Fruit fly (Drosophila melanogaster): ENCODE measurements around the gene r.

r gene

dm6 chrX:16697882-16698571 lies 42.9 kb downstream of the r start:
- no peak for TF ChIP-seq CG3163 (GFP tag; optimal IDR thresholded peaks at IDR 0.05)
- peak; percentile 97 for TF ChIP-seq CG8281 (tag; optimal IDR thresholded peaks at IDR 0.05)
- TF ChIP-seq CG18619 (GFP tag; optimal IDR thresholded peaks at IDR 0.05): no peak

dm6 chrX:16700070-16700469 lies 44.9 kb downstream of the r start, which contains the start of gene CG9676:
CG9676 (minus strand) TSS chrX:16700170.
- TF ChIP-seq CG6683 (GFP tag; optimal IDR thresholded peaks at IDR 0.05) (no peak), CG3847 (GFP tag; IDR thresholded peaks at IDR 0.05) (no peak), Hr3 (GFP tag; optimal IDR thresholded peaks at IDR 0.05) (no peak), fd3F (GFP tag; optimal IDR thresholded peaks at IDR 0.05) (no peak), Taf1 (GFP tag; IDR thresholded peaks at IDR 0.05) (no peak), H2.0 (GFP tag; IDR thresholded peaks at IDR 0.05) (no peak), pros (GFP tag; optimal IDR thresholded peaks at IDR 0.05) (no peak), scrt (GFP tag; optimal IDR thresholded peaks at IDR 0.05) (no peak), Dref (GFP tag; IDR thresholded peaks at IDR 0.05) (no peak), shn (GFP tag; optimal IDR thresholded peaks at IDR 0.05) (no peak), salm (tag; optimal IDR thresholded peaks at IDR 0.05) (no peak)

dm6 chrX:16701941-16702340 lies 46.8 kb downstream of the r start, which contains the start of gene sphe:
sphe (minus strand) TSS chrX:16701972.
- TF ChIP-seq nmo (GFP tag; optimal IDR thresholded peaks at IDR 0.05) (no peak), exex (tag; optimal IDR thresholded peaks at IDR 0.05) (peak; percentile 61), GATAe (GFP tag; conservative IDR thresholded peaks at IDR 0.05) (peak; percentile 46), sug (tag; optimal IDR thresholded peaks at IDR 0.05) (peak; percentile 9), grn (GFP tag; optimal IDR thresholded peaks at IDR 0.05) (peak; percentile 35)

dm6 chrX:16703747-16704146 lies 48.6 kb downstream of the r start, which contains the start of the genes CG9673 and CG4653:
CG9673 (minus strand) TSS chrX:16703884.
CG4653 (plus strand) TSS chrX:16704081.
- peak; percentile 12 for TF ChIP-seq CG10543 (GFP tag; optimal IDR thresholded peaks at IDR 0.05)
- TF ChIP-seq mirr (GFP tag; optimal IDR thresholded peaks at IDR 0.05): peak; percentile 5
- no peak for TF ChIP-seq esg (GFP tag; conservative IDR thresholded peaks at IDR 0.05)
- TF ChIP-seq CG1529 (GFP tag; optimal IDR thresholded peaks at IDR 0.05): no peak
- no peak for TF ChIP-seq trh (GFP tag; optimal IDR thresholded peaks at IDR 0.05)
- no peak for TF ChIP-seq maf-S (GFP tag; optimal IDR thresholded peaks at IDR 0.05)
- TF ChIP-seq CkIIα-i1 (GFP tag; IDR thresholded peaks at IDR 0.05): no peak
- no peak for TF ChIP-seq pzg (GFP tag; optimal IDR thresholded peaks at IDR 0.05)
- no peak for TF ChIP-seq HLHmδ (GFP tag; optimal IDR thresholded peaks at IDR 0.05)
- no peak for TF ChIP-seq unc-4 (GFP tag; IDR thresholded peaks at IDR 0.05; ENCODE audit: partially characterized antibody)
- TF ChIP-seq cad (GFP tag; optimal IDR thresholded peaks at IDR 0.05): no peak
- no peak for TF ChIP-seq CG31365 (tag; optimal IDR thresholded peaks at IDR 0.05)
- no peak for TF ChIP-seq cato (GFP tag; optimal IDR thresholded peaks at IDR 0.05; ENCODE audit: borderline replicate concordance)
- no peak for TF ChIP-seq CG3838 (GFP tag; optimal IDR thresholded peaks at IDR 0.05)
- no peak for TF ChIP-seq fd64A (GFP tag; optimal IDR thresholded peaks at IDR 0.05)
- no peak for TF ChIP-seq her (GFP tag; optimal IDR thresholded peaks at IDR 0.05)
- TF ChIP-seq disco-r (GFP tag; optimal IDR thresholded peaks at IDR 0.05): no peak
- TF ChIP-seq CrebB (tag; optimal IDR thresholded peaks at IDR 0.05): no peak
- TF ChIP-seq CG7987 (GFP tag; optimal IDR thresholded peaks at IDR 0.05): no peak
- no peak for TF ChIP-seq hbn (GFP tag; IDR thresholded peaks at IDR 0.05; ENCODE audit: partially characterized antibody)
- no peak for TF ChIP-seq CG11504 (tag; optimal IDR thresholded peaks at IDR 0.05)
- peak; percentile 6 for TF ChIP-seq Med (GFP tag)
- no peak for TF ChIP-seq CG15011 (GFP tag; optimal IDR thresholded peaks at IDR 0.05)
- TF ChIP-seq ara (GFP tag; IDR thresholded peaks at IDR 0.05): no peak
- TF ChIP-seq dmrt99B (tag; optimal IDR thresholded peaks at IDR 0.05): no peak
- TF ChIP-seq Elba2 (GFP tag; optimal IDR thresholded peaks at IDR 0.05): no peak
- TF ChIP-seq CG6791 (GFP tag; IDR thresholded peaks at IDR 0.05; ENCODE audit: partially characterized antibody): no peak
